Fruit fly (Drosophila melanogaster) whole organism, pupa: ENCODE data around the gene CARPA.

Experiments
- CG14655 ChIP-seq: fragments of 200-800 bp; sonication (Bioruptor generic); optimal IDR thresholded peaks from 3 replicates; lab custom pipeline; 2017; ENCODE audit warnings: mild to moderate bottlenecking, missing biosample characterization, missing genetic modification reagents, missing genetic modification characterization
- CG32121 ChIP-seq: fragments of 200-800 bp; sonication (Bioruptor generic); IDR thresholded peaks from 2 replicates; pipeline ENCODE4 v1.3.6; 2022; ENCODE audit warnings: missing biosample characterization, missing genetic modification characterization
- CG34367 ChIP-seq: fragments of 200-800 bp; sonication (Bioruptor generic); optimal IDR thresholded peaks from 2 replicates; lab custom pipeline; 2018; ENCODE audit warnings: missing biosample characterization, mild to moderate bottlenecking, missing genetic modification characterization
- CG8159 ChIP-seq: fragments of 200-800 bp; sonication (Bioruptor generic); optimal IDR thresholded peaks from 3 replicates; lab custom pipeline; 2018; ENCODE audit warnings: missing biosample characterization, mild to moderate bottlenecking, missing genetic modification characterization, moderate library complexity
- D1 ChIP-seq: fragments of 200-800 bp; sonication (Bioruptor generic); optimal IDR thresholded peaks from 2 replicates; lab custom pipeline; 2018; ENCODE audit warnings: missing biosample characterization, mild to moderate bottlenecking, missing genetic modification characterization, moderate library complexity
- EcR ChIP-seq: fragments of 200-800 bp; sonication (Bioruptor generic); optimal IDR thresholded peaks from 3 replicates; lab custom pipeline; 2019; ENCODE audit warnings: missing biosample characterization, missing genetic modification characterization, mild to moderate bottlenecking, moderate library complexity, missing genetic modification reagents
- Pif1B ChIP-seq: fragments of 200-800 bp; sonication (Bioruptor generic); optimal IDR thresholded peaks from 3 replicates; lab custom pipeline; 2016; ENCODE audit warnings: missing biosample characterization, missing genetic modification characterization
- fd96Ca ChIP-seq: fragments of 200-800 bp; sonication (Bioruptor generic); IDR thresholded peaks from 3 replicates; pipeline ENCODE4 v1.3.6; 2022; ENCODE audit warnings: missing biosample characterization, missing genetic modification characterization
- rn ChIP-seq: fragments of 200-800 bp; sonication (Bioruptor generic); IDR thresholded peaks from 2 replicates; pipeline ENCODE4 v1.3.6; 2022; ENCODE audit warnings: missing biosample characterization, missing genetic modification characterization

- TF ChIP-seq CG8159 (tag; lab: Kevin White, UChicago) (no peak), Pif1B (no peak), CG14655 (no peak), EcR (GFP tag; lab: Kevin White, UChicago) (no peak), rn (GFP tag; lab: Robert Waterston, UW) (no peak), D1 (tag; lab: Kevin White, UChicago) (no peak), CG34367 (tag; lab: Kevin White, UChicago) (no peak), CG32121 (GFP tag; lab: Robert Waterston, UW) (no peak), fd96Ca (GFP tag; lab: Robert Waterston, UW) (no peak)
Observed at dm6 chrX:7825897-7826296, at the start of gene CARPA.
